Fruit fly (Drosophila melanogaster) whole organism, embryonic: ENCODE results near the gene Fcp3C.
A peak's percentile ranks its signal among the peaks of the same experiment; 100 is the strongest.

ENCODE experiments used
- Adf1 ChIP-seq: fragments of 200-800 bp; sonication (Bioruptor generic); IDR thresholded peaks from 2 replicates; pipeline ENCODE4 v1.3.6; 2022; ENCODE audit warnings: missing biosample characterization, missing genetic modification characterization
- CG10209 ChIP-seq: fragments of 200-800 bp; sonication (Bioruptor generic); optimal IDR thresholded peaks from 3 replicates; lab custom pipeline; 2017; ENCODE audit warnings: missing biosample characterization, mild to moderate bottlenecking, missing genetic modification characterization, missing genetic modification reagents
- CG1233 ChIP-seq: fragments of 200-800 bp; sonication (Bioruptor generic); optimal IDR thresholded peaks from 4 replicates; lab custom pipeline; 2018; ENCODE audit warnings: missing biosample characterization, mild to moderate bottlenecking, missing genetic modification characterization
- CG13296 ChIP-seq: fragments of 200-800 bp; sonication (Bioruptor generic); optimal IDR thresholded peaks from 3 replicates; lab custom pipeline; 2018; ENCODE audit warnings: missing biosample characterization, mild to moderate bottlenecking, missing genetic modification characterization
- CG14965 ChIP-seq: fragments of 200-800 bp; sonication (Bioruptor generic); optimal IDR thresholded peaks from 2 replicates; lab custom pipeline; 2016; ENCODE audit warnings: missing biosample characterization, missing genetic modification characterization, borderline replicate concordance
- CG15479 ChIP-seq: fragments of 200-800 bp; sonication (Bioruptor generic); optimal IDR thresholded peaks from 3 replicates; lab custom pipeline; 2019; ENCODE audit warnings: missing biosample characterization, mild to moderate bottlenecking, missing genetic modification characterization, moderate library complexity
- CG16863 ChIP-seq: fragments of 200-800 bp; sonication (Bioruptor generic); optimal IDR thresholded peaks from 3 replicates; lab custom pipeline; 2016; ENCODE audit warnings: missing biosample characterization, missing genetic modification characterization
- CG17829 ChIP-seq: fragments of 200-800 bp; optimal IDR thresholded peaks from 2 replicates; lab custom pipeline; 2019; ENCODE audit warnings: missing biosample characterization, mild to moderate bottlenecking, missing genetic modification characterization, moderate library complexity
- CG18262 ChIP-seq: fragments of 200-800 bp; optimal IDR thresholded peaks from 3 replicates; lab custom pipeline; 2019; ENCODE audit warnings: missing biosample characterization, mild to moderate bottlenecking, missing genetic modification characterization, moderate library complexity
- CG2116 ChIP-seq: fragments of 200-800 bp; sonication (Bioruptor generic); optimal IDR thresholded peaks from 3 replicates; lab custom pipeline; 2018; ENCODE audit warnings: missing biosample characterization, mild to moderate bottlenecking, missing genetic modification characterization
- CG2875 ChIP-seq: fragments of 200-800 bp; sonication (Bioruptor generic); optimal IDR thresholded peaks from 2 replicates; lab custom pipeline; 2017; ENCODE audit warnings: missing biosample characterization, mild to moderate bottlenecking, missing genetic modification characterization, missing genetic modification reagents
- CG3407 ChIP-seq: fragments of 200-800 bp; sonication (Bioruptor generic); optimal IDR thresholded peaks from 2 replicates; lab custom pipeline; 2018; ENCODE audit warnings: missing biosample characterization, mild to moderate bottlenecking, missing genetic modification characterization
- CG4360 ChIP-seq: fragments of 200-800 bp; sonication (Bioruptor generic); IDR thresholded peaks from 2 replicates; pipeline ENCODE4 v1.3.6; 2022; ENCODE audit warnings: missing biosample characterization, missing genetic modification characterization
- CG4404 ChIP-seq: fragments of 200-800 bp; sonication (Bioruptor generic); IDR thresholded peaks from 2 replicates; pipeline ENCODE4 v1.3.6; 2022; ENCODE audit warnings: missing biosample characterization, missing genetic modification characterization
- CG4424 ChIP-seq: fragments of 200-800 bp; sonication (Bioruptor generic); optimal IDR thresholded peaks from 3 replicates; lab custom pipeline; 2016; ENCODE audit warnings: missing biosample characterization, missing genetic modification characterization
- CHES-1-like ChIP-seq: fragments of 200-800 bp; sonication (Bioruptor generic); optimal IDR thresholded peaks from 2 replicates; lab custom pipeline; 2016; ENCODE audit warnings: missing biosample characterization, missing genetic modification characterization
- D19A ChIP-seq: fragments of 200-800 bp; optimal IDR thresholded peaks from 3 replicates; lab custom pipeline; 2019; ENCODE audit warnings: missing biosample characterization, mild to moderate bottlenecking, missing genetic modification characterization, moderate library complexity
- Deaf1 ChIP-seq: fragments of 200-800 bp; optimal IDR thresholded peaks from 3 replicates; lab custom pipeline; 2019; ENCODE audit warnings: missing biosample characterization, mild to moderate bottlenecking, missing genetic modification characterization, moderate library complexity
- Fer2 ChIP-seq: fragments of 200-800 bp; sonication (Bioruptor generic); optimal IDR thresholded peaks from 2 replicates; lab custom pipeline; 2018; ENCODE audit warnings: missing biosample characterization, mild to moderate bottlenecking, missing genetic modification characterization, moderate library complexity
- Gug ChIP-seq: fragments of 200-800 bp; sonication (Bioruptor generic); IDR thresholded peaks from 4 replicates; pipeline ENCODE4 v1.3.6; 2022; ENCODE audit warnings: missing biosample characterization, missing genetic modification characterization
- Lhr ChIP-seq: fragments of 200-800 bp; sonication (Bioruptor generic); optimal IDR thresholded peaks from 3 replicates; lab custom pipeline; 2017; ENCODE audit warnings: mild to moderate bottlenecking, missing biosample characterization, missing genetic modification reagents, missing genetic modification characterization
- Lpt ChIP-seq: fragments of >200 bp; optimal IDR thresholded peaks from 2 replicates; lab custom pipeline; 2018; ENCODE audit warnings: missing biosample characterization, missing genetic modification characterization
- NC2β ChIP-seq: fragments of 200-800 bp; sonication (Bioruptor generic); optimal IDR thresholded peaks from 2 replicates; lab custom pipeline; 2016; ENCODE audit warnings: missing biosample characterization, missing genetic modification characterization
- NK7.1 ChIP-seq: fragments of 200-800 bp; sonication (Bioruptor generic); optimal IDR thresholded peaks from 3 replicates; lab custom pipeline; 2016; ENCODE audit warnings: missing biosample characterization, missing genetic modification characterization
- Pdp1 ChIP-seq, 2 experiments: fragments of 200-800 bp; sonication (Bioruptor generic); optimal IDR thresholded peaks; 3 replicates each; lab custom pipeline; 2016; ENCODE audit warnings: missing biosample characterization in 2 of 2, missing genetic modification characterization in 2 of 2, mild to moderate bottlenecking in 1 of 2, moderate library complexity in 1 of 2
- Side ChIP-seq: fragments of 200-800 bp; sonication (Bioruptor generic); optimal IDR thresholded peaks from 2 replicates; lab custom pipeline; 2016; ENCODE audit warnings: missing biosample characterization, missing genetic modification characterization
- Six4 ChIP-seq: fragments of 200-800 bp; sonication (Bioruptor generic); optimal IDR thresholded peaks from 2 replicates; lab custom pipeline; 2016; ENCODE audit warnings: missing biosample characterization, missing genetic modification characterization
- Trl ChIP-seq, 3 experiments: fragments of >200 bp in 2 of 3; fragments of 200-800 bp in 1 of 3; sonication (Bioruptor generic) in 1 of 3; optimal IDR thresholded peaks; 2 replicates in 1 of 3; 3 replicates in 2 of 3; lab custom pipeline; 2016 to 2017; ENCODE audit warnings: missing biosample characterization in 1 of 3, missing genetic modification characterization in 1 of 3
- Usf ChIP-seq: fragments of 200-800 bp; sonication (Bioruptor generic); optimal IDR thresholded peaks from 2 replicates; lab custom pipeline; 2017; ENCODE audit warnings: missing genotype, missing biosample characterization, missing genetic modification characterization
- Vsx1 ChIP-seq: fragments of 200-800 bp; sonication (Bioruptor generic); optimal IDR thresholded peaks from 2 replicates; lab custom pipeline; 2017; ENCODE audit warnings: missing biosample characterization, mild to moderate bottlenecking, missing genetic modification characterization, missing genetic modification reagents
- btn ChIP-seq: fragments of 200-800 bp; sonication (Bioruptor generic); optimal IDR thresholded peaks from 2 replicates; lab custom pipeline; 2016; ENCODE audit warnings: missing biosample characterization, missing genetic modification characterization
- dati ChIP-seq: fragments of 200-800 bp; sonication (Bioruptor generic); IDR thresholded peaks from 2 replicates; pipeline ENCODE4 v1.3.6; 2022; ENCODE audit warnings: missing biosample characterization, missing genetic modification characterization
- gsb-n ChIP-seq: fragments of 200-800 bp; sonication (Bioruptor generic); optimal IDR thresholded peaks from 3 replicates; lab custom pipeline; 2018; ENCODE audit warnings: missing biosample characterization, mild to moderate bottlenecking, missing genetic modification characterization
- hkb ChIP-seq, 2 experiments: fragments of 200-800 bp in 1 of 2; fragments of >200 bp in 1 of 2; sonication (Bioruptor generic) in 1 of 2; IDR thresholded peaks in 1 of 2; optimal IDR thresholded peaks in 1 of 2; 2 replicates each; pipeline versions ENCODE4 v1.3.6 to Lab custom; 2017 to 2022; ENCODE audit warnings: missing biosample characterization in 1 of 2, missing genetic modification characterization in 1 of 2
- lilli ChIP-seq: fragments of 200-800 bp; sonication (Bioruptor generic); optimal IDR thresholded peaks from 3 replicates; lab custom pipeline; 2016; ENCODE audit warnings: missing biosample characterization, missing genetic modification characterization
- lov ChIP-seq, 2 experiments: fragments of 200-800 bp in 1 of 2; fragments of >200 bp in 1 of 2; sonication (Bioruptor generic) in 1 of 2; IDR thresholded peaks in 1 of 2; optimal IDR thresholded peaks in 1 of 2; 2 replicates in 1 of 2; 3 replicates in 1 of 2; pipeline versions ENCODE4 v1.3.6 to Lab custom; 2017 to 2022; ENCODE audit warnings: missing biosample characterization in 1 of 2, missing genetic modification characterization in 1 of 2
- ro ChIP-seq: fragments of 200-800 bp; sonication (Bioruptor generic); IDR thresholded peaks from 2 replicates; pipeline ENCODE4 v1.3.6; 2022; ENCODE audit warnings: missing biosample characterization, missing genetic modification characterization
- sens ChIP-seq: fragments of 200-800 bp; sonication (Bioruptor generic); peaks from one replicate; lab custom pipeline; 2016; ENCODE audit warnings: missing biosample characterization, missing genetic modification characterization
- sens-2 ChIP-seq: fragments of 200-800 bp; sonication (Bioruptor generic); IDR thresholded peaks from 2 replicates; pipeline ENCODE4 v1.3.6; 2022; ENCODE audit warnings: missing biosample characterization, missing genetic modification characterization
- seq ChIP-seq: fragments of 200-800 bp; sonication (Bioruptor generic); IDR thresholded peaks from 2 replicates; pipeline ENCODE4 v1.3.6; 2022; ENCODE audit warnings: missing biosample characterization, missing genetic modification characterization
- slbo ChIP-seq: fragments of 200-800 bp; sonication (Bioruptor generic); IDR thresholded peaks from 2 replicates; pipeline ENCODE4 v1.3.6; 2022; ENCODE audit warnings: missing biosample characterization, missing genetic modification characterization
- sr ChIP-seq: fragments of 200-800 bp; sonication (Bioruptor generic); IDR thresholded peaks from 3 replicates; pipeline ENCODE4 v1.3.6; 2022; ENCODE audit warnings: missing biosample characterization, missing genetic modification characterization
- stwl ChIP-seq: fragments of 200-800 bp; sonication (Bioruptor generic); optimal IDR thresholded peaks from 3 replicates; lab custom pipeline; 2018; ENCODE audit warnings: missing biosample characterization, mild to moderate bottlenecking, missing genetic modification characterization, moderate library complexity
- tll ChIP-seq, 2 experiments: fragments of 200-800 bp in 1 of 2; fragments of >200 bp in 1 of 2; sonication (Bioruptor generic) in 1 of 2; optimal IDR thresholded peaks; 2 replicates each; lab custom pipeline; 2017 to 2019; ENCODE audit warnings: missing biosample characterization in 2 of 2, missing genetic modification characterization in 2 of 2, mild to moderate bottlenecking in 1 of 2, moderate library complexity in 1 of 2
- ttk ChIP-seq: fragments of 200-800 bp; sonication (Bioruptor generic); IDR thresholded peaks from 2 replicates; pipeline ENCODE4 v2.1.2; 2022; ENCODE audit warnings: missing biosample characterization, missing genetic modification characterization
- tup ChIP-seq: fragments of 200-800 bp; sonication (Bioruptor generic); optimal IDR thresholded peaks from 2 replicates; lab custom pipeline; 2016; ENCODE audit warnings: missing biosample characterization, mild to moderate bottlenecking, missing genetic modification characterization, moderate library complexity
- twi ChIP-seq: fragments of 200-800 bp; optimal IDR thresholded peaks from 2 replicates; lab custom pipeline; 2019; ENCODE audit warnings: missing biosample characterization, mild to moderate bottlenecking, missing genetic modification characterization, moderate library complexity

Fcp3C gene

DNA sequence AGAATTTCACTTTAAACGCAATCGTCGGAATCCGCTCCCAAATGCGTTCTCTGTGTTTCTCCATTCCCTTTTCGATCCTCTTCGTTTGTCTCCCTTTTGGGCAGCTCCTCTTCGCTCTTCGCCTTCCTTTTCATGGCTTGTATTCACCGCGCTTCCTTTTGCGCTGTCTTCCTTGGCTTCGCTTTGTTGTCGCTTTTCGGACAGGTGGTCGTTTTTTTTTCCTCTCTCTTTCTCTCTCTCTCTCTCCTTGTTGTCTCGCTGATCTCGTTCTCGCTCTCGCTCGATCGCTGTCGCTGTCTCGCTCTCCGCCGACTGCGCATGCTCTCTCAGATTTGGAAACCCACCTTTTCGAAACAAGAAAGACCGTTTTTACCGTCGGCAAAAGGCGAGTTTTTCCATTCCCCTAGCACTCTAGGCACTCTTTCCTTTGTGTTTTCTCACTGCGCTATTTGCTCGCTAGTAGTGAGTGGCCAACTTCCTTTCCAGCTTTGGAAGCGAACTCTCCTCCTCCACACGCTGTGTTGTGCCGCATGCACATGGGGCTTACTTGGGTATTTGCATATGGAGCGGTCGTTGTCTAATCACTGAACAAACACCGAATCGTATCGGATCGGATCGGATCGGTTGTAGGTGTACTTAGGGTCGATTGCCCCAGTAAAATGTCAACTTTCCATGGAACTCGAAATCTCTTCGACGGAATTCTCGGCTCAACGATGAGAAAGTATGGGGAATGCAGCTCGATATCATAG is 37.8 kb downstream of the Fcp3C start (continued):
- TF ChIP-seq Adf1 (GFP tag; lab: Robert Waterston, UW), result peak; percentile 11; the same call in 1 of the 2 replicates
- peak; percentile 55 to 75 for TF ChIP-seq Trl (optimal IDR thresholded peaks at IDR 0.05; lab: Kevin White, UChicago)
- TF ChIP-seq Trl (GFP tag; optimal IDR thresholded peaks at IDR 0.05; lab: Kevin White, UChicago), result peak; percentile 55
- TF ChIP-seq CG16863, result peak; percentile 11
- TF ChIP-seq Gug (GFP tag; lab: Robert Waterston, UW), result no peak
- no peak for TF ChIP-seq CG13296 (GFP tag; lab: Kevin White, UChicago)
- TF ChIP-seq ro (GFP tag; lab: Robert Waterston, UW), result no peak
- TF ChIP-seq CG18262 (tag; lab: Kevin White, UChicago), result peak; percentile 27
- no peak for TF ChIP-seq slbo
- no peak for TF ChIP-seq Usf (GFP tag; lab: Kevin White, UChicago)
- TF ChIP-seq CG10209 (GFP tag; lab: Kevin White, UChicago), result peak; percentile 46
- TF ChIP-seq Pdp1 (GFP tag; optimal IDR thresholded peaks at IDR 0.05; lab: Kevin White, UChicago), result peak in 1 of 2 experiments; percentile 36
- TF ChIP-seq CG15479, result peak; percentile 23
- TF ChIP-seq sens-2 (GFP tag; lab: Robert Waterston, UW), result no peak
- TF ChIP-seq hkb (optimal IDR thresholded peaks at IDR 0.05; lab: Kevin White, UChicago), result no peak
- peak; percentile 49; the same call in 1 of the 2 replicates for TF ChIP-seq hkb (GFP tag; IDR thresholded peaks at IDR 0.05; lab: Robert Waterston, UW)
- no peak; the same call in 2 of the 3 replicates for TF ChIP-seq sr (GFP tag; lab: Robert Waterston, UW)
- peak in 1 of 2 experiments; percentile 7 for TF ChIP-seq tll (GFP tag; optimal IDR thresholded peaks at IDR 0.05; lab: Kevin White, UChicago)
- TF ChIP-seq lov (optimal IDR thresholded peaks at IDR 0.05; lab: Kevin White, UChicago), result no peak
- 0 out of 3 replicates have a peak, but pooled peaks have one; percentile 14 for TF ChIP-seq lov (GFP tag; IDR thresholded peaks at IDR 0.05; lab: Robert Waterston, UW)
- no peak for TF ChIP-seq CG4404 (GFP tag; lab: Robert Waterston, UW)
- peak; percentile 1 for TF ChIP-seq Lhr
- TF ChIP-seq sens (GFP tag; lab: Kevin White, UChicago), result peak; percentile 93
- TF ChIP-seq NC2β (GFP tag; lab: Kevin White, UChicago), result peak; percentile 26
- no peak for TF ChIP-seq Fer2 (tag; lab: Kevin White, UChicago)
- no peak for TF ChIP-seq NK7.1 (GFP tag; lab: Kevin White, UChicago)
- TF ChIP-seq CG17829 (tag; lab: Kevin White, UChicago), result no peak
- peak; percentile 18 for TF ChIP-seq btn (GFP tag; lab: Kevin White, UChicago)
- peak; percentile 33 for TF ChIP-seq CG2875 (GFP tag; lab: Kevin White, UChicago)
- TF ChIP-seq Deaf1 (tag; lab: Kevin White, UChicago), result peak; percentile 37
- TF ChIP-seq Side (GFP tag; lab: Kevin White, UChicago), result peak; percentile 51
- no peak for TF ChIP-seq Vsx1 (GFP tag; lab: Kevin White, UChicago)
- no peak for TF ChIP-seq ttk (GFP tag; lab: Robert Waterston, UW)
- TF ChIP-seq Lpt (GFP tag; lab: Kevin White, UChicago), result no peak
- TF ChIP-seq CG4424 (GFP tag; lab: Kevin White, UChicago), result peak; percentile 0
- TF ChIP-seq dati (GFP tag; lab: Robert Waterston, UW), result no peak
- peak; percentile 0 for TF ChIP-seq stwl (tag; lab: Kevin White, UChicago)
- no peak for TF ChIP-seq CHES-1-like (GFP tag; lab: Kevin White, UChicago)
- no peak for TF ChIP-seq tup (GFP tag; lab: Kevin White, UChicago)
- TF ChIP-seq D19A, result peak; percentile 31
- peak; percentile 21 for TF ChIP-seq gsb-n (tag; lab: Kevin White, UChicago)
- TF ChIP-seq CG14965, result no peak
- no peak for TF ChIP-seq CG4360 (GFP tag; lab: Robert Waterston, UW)
- TF ChIP-seq lilli (GFP tag; lab: Kevin White, UChicago), result no peak
- peak; percentile 15 for TF ChIP-seq twi (tag; lab: Kevin White, UChicago)
- peak; percentile 11 for TF ChIP-seq CG3407 (GFP tag; lab: Kevin White, UChicago)
- TF ChIP-seq CG1233 (GFP tag; lab: Kevin White, UChicago), result peak; percentile 13
- peak; percentile 43 for TF ChIP-seq Six4 (GFP tag; lab: Kevin White, UChicago)
- TF ChIP-seq CG2116 (GFP tag; lab: Kevin White, UChicago), result peak; percentile 12
- no peak for TF ChIP-seq seq (GFP tag; lab: Robert Waterston, UW)
